Worm (Caenorhabditis elegans) whole organism, midembryonic: ENCODE measurements around the gene sedl-1.
"Not testable (repeated sequence)": the region's sequence is repeated elsewhere in the genome, so short reads cannot be mapped to it uniquely, and the experiment has no call there.

Experiments
- T22C8.4 ChIP-seq: fragments of 200-800 bp; sonication (Bioruptor generic); IDR thresholded peaks from 2 replicates; pipeline ENCODE4 v1.3.6; 2022; ENCODE audit warnings: missing genetic modification characterization, missing compliant biosample characterization
- cog-1 ChIP-seq: sonication (generic microtip); optimal IDR thresholded peaks from 2 replicates; lab custom pipeline; 2016; ENCODE audit warnings: missing genetic modification characterization, missing compliant biosample characterization
- flt-1 ChIP-seq: fragments of 200-800 bp; sonication (Bioruptor generic); IDR thresholded peaks from 2 replicates; pipeline ENCODE4 v1.3.6; 2022; ENCODE audit warnings: missing genetic modification characterization, missing compliant biosample characterization
- ref-1 ChIP-seq: fragments of 200-800 bp; sonication (Bioruptor generic); conservative IDR thresholded peaks from 2 replicates; pipeline ENCODE4 v1.3.6; 2022; ENCODE audit warnings: missing genetic modification reagents, missing genetic modification characterization, missing compliant biosample characterization
- tab-1 ChIP-seq: fragments of 200-800 bp; sonication (Bioruptor generic); IDR thresholded peaks from 2 replicates; pipeline ENCODE4 v1.3.6; 2022; ENCODE audit warnings: missing genetic modification characterization, missing compliant biosample characterization
- ztf-23 ChIP-seq: fragments of 200-800 bp; sonication (Bioruptor generic); IDR thresholded peaks from 2 replicates; pipeline ENCODE4 v1.3.6; 2022; ENCODE audit warnings: missing genetic modification reagents, missing genetic modification characterization, missing compliant biosample characterization
- ztf-29 ChIP-seq: fragments of 200-800 bp; sonication (Bioruptor generic); IDR thresholded peaks from 2 replicates; pipeline ENCODE4 v1.3.6; 2022; ENCODE audit warnings: missing genetic modification reagents, missing genetic modification characterization, missing compliant biosample characterization

- TF ChIP-seq T22C8.4 (GFP tag; lab: Robert Waterston, UW); cog-1; flt-1 (GFP tag; lab: Robert Waterston, UW); ztf-23; ztf-29; ref-1 (GFP tag; lab: Robert Waterston, UW); tab-1 (GFP tag; lab: Robert Waterston, UW): not testable (repeated sequence)
These were observed 36.6 kb downstream of the sedl-1 start, which contains the start of gene ZK402.2 for ce11 chrX:1403444-1403843.
